Fruit fly (Drosophila melanogaster) whole organism, embryonic: ENCODE data around the gene Nep2.

Source experiments
- CG7963 ChIP-seq: fragments of 200-800 bp; sonication (Bioruptor generic); IDR thresholded peaks from 3 replicates; pipeline ENCODE4 v1.3.6; 2022; ENCODE audit warnings: missing biosample characterization, missing genetic modification characterization; ENCODE audit not compliant: partially characterized antibody
- D ChIP-seq, 2 experiments: fragments of 200-800 bp in 1 of 2; fragments of >200 bp in 1 of 2; sonication (Bioruptor generic) in 1 of 2; optimal IDR thresholded peaks; 2 replicates in 1 of 2; 3 replicates in 1 of 2; lab custom pipeline; 2017; ENCODE audit warnings: mild to moderate bottlenecking in 1 of 2, missing biosample characterization in 1 of 2, missing genetic modification characterization in 1 of 2, missing genetic modification reagents in 1 of 2
- D19A ChIP-seq: fragments of 200-800 bp; optimal IDR thresholded peaks from 3 replicates; lab custom pipeline; 2019; ENCODE audit warnings: missing biosample characterization, mild to moderate bottlenecking, missing genetic modification characterization, moderate library complexity
- Kr ChIP-seq: fragments of 200-800 bp; sonication (Bioruptor generic); optimal IDR thresholded peaks from 2 replicates; lab custom pipeline; 2017; ENCODE audit warnings: missing biosample characterization, mild to moderate bottlenecking, missing genetic modification characterization
- NC2β ChIP-seq: fragments of 200-800 bp; sonication (Bioruptor generic); optimal IDR thresholded peaks from 2 replicates; lab custom pipeline; 2016; ENCODE audit warnings: missing biosample characterization, missing genetic modification characterization
- ac ChIP-seq: fragments of 200-800 bp; sonication (Bioruptor generic); optimal IDR thresholded peaks from 3 replicates; lab custom pipeline; 2017; ENCODE audit warnings: missing biosample characterization, mild to moderate bottlenecking, missing genetic modification characterization
- bab2 ChIP-seq: fragments of 200-800 bp; sonication (Bioruptor generic); optimal IDR thresholded peaks from 2 replicates; lab custom pipeline; 2016; ENCODE audit warnings: missing biosample characterization, missing genetic modification characterization
- fru ChIP-seq: fragments of >200 bp; optimal IDR thresholded peaks from 2 replicates; lab custom pipeline; 2017

DNA sequence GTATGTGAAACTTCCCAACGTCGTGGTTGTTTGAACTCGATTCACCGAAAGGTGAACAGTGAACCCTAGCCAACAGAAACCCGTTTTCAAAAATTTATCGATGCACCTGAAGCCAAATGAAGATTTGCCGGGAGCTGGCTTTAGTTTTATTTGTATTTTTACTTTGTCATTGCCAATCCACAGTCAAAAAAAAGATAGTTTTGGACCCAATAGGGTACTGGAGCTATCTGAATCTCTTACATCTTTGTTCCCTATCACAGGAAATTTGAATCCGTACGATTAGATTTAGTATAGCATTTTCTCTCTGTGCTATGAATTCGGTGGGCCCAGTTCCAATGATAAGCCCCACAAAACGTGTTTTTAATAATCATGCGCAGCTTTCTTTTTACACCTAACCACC is 672 bp downstream of the Nep2 start:
- no peak for TF ChIP-seq NC2β (GFP tag; lab: Kevin White, UChicago)
- no peak for TF ChIP-seq Kr (GFP tag; lab: Kevin White, UChicago)
- no peak for TF ChIP-seq fru
- no peak for TF ChIP-seq CG7963 (GFP tag; lab: Robert Waterston, UW)
- no peak for TF ChIP-seq bab2
- peak; percentile 28 for TF ChIP-seq D19A
- no peak for TF ChIP-seq ac (GFP tag; lab: Kevin White, UChicago)
- TF ChIP-seq D (optimal IDR thresholded peaks at IDR 0.05; lab: Kevin White, UChicago), result no peak
- no peak for TF ChIP-seq D (GFP tag; optimal IDR thresholded peaks at IDR 0.05; lab: Kevin White, UChicago)
